Fruit fly (Drosophila melanogaster): ENCODE data around the gene CG1572.

DNA sequence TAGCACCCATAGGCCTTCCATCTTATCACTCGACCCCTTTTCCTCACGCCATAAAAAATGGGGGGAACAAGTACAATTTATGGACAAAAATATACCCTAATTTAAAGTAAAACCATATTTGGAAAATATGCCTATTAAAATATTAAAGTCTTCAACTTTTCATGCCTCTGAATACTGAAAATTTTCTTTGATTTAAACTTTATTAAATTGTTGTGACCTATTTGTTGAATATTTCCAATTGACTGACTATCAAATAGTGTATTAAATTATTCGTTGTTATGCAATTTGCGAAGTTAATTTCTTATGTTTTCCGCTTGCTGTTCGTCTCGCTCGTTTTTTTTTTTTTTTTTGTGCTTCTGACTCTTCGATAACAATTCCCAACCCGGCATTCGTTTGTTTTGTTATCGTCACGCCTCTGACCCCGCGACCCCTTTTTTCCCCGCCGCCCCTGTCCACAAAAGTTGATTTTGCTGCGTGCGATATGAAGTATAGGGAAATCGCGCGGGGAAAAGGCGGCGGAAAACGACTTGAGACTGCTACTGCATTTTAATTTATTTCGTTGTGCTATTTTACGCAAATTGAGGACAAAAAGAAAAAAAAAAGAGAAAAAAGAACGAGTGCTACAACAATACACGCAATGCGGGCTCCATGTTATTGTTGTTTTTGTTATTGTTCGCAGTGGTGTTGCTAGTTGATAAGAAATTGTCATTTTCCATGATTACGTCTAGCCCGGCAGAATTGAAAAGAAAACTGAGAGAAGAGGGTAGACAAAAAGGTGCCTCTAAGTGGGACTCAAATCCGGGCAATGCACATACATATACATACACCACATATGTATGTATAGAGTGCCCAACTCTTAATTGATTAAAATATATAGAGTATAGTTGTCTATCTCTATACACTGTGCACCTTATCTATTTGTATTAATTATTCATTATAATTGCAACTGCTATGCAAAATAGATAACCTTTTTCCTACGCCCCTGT lies 36.6 kb downstream of the CG1572 start:
- TF ChIP-seq Sox14 (GFP tag; optimal IDR thresholded peaks at IDR 0.05) (peak; percentile 42), CG8632 (GFP tag; optimal IDR thresholded peaks at IDR 0.05) (peak; percentile 55), dac (GFP tag; optimal IDR thresholded peaks at IDR 0.05) (no peak), CG11762 (GFP tag; optimal IDR thresholded peaks at IDR 0.05; ENCODE audit: insufficient read depth) (peak; percentile 32), CG10669 (GFP tag; optimal IDR thresholded peaks at IDR 0.05) (peak; percentile 19), CG32006 (GFP tag; optimal IDR thresholded peaks at IDR 0.05) (peak; percentile 66), Lpt (GFP tag; optimal IDR thresholded peaks at IDR 0.05) (no peak), CG6163 (GFP tag; IDR thresholded peaks at IDR 0.05) (peak; percentile 45; the same call in 1 of the 3 replicates), salr (GFP tag; optimal IDR thresholded peaks at IDR 0.05) (peak in 1 of 2 experiments; percentile 49)

Data from whole organism, prepupa.